Worm (Caenorhabditis elegans) whole organism, L4 larva: Measurements from ENCODE around the gene Y116A8B.1.

Source experiments
- D1046.2 ChIP-seq: fragments of 200-800 bp; sonication (Bioruptor generic); IDR thresholded peaks from 2 replicates; pipeline ENCODE4 v1.3.6; 2022; ENCODE audit warnings: missing genetic modification characterization, missing compliant biosample characterization
- F26F4.8 ChIP-seq: fragments of 200-800 bp; sonication (Bioruptor generic); conservative IDR thresholded peaks from 2 replicates; pipeline ENCODE4 v1.3.6; 2022; ENCODE audit warnings: missing genetic modification characterization, missing compliant biosample characterization
- F49E8.2 ChIP-seq: sonication (generic microtip); optimal IDR thresholded peaks from 2 replicates; lab custom pipeline; 2016; ENCODE audit warnings: missing compliant biosample characterization, mild to moderate bottlenecking, missing genetic modification characterization, borderline replicate concordance
- T26A8.4 ChIP-seq: fragments of 200-800 bp; sonication (Bioruptor generic); IDR thresholded peaks from 2 replicates; pipeline ENCODE4 v1.3.6; 2022; ENCODE audit warnings: missing genetic modification characterization, missing compliant biosample characterization
- Y105C5A.15 ChIP-seq: fragments of 200-800 bp; sonication (Bioruptor generic); IDR thresholded peaks from 2 replicates; pipeline ENCODE4 v1.3.6; 2022; ENCODE audit warnings: missing genetic modification characterization, missing compliant biosample characterization
- Y48G9A.11 ChIP-seq: fragments of 200-800 bp; sonication (Bioruptor generic); IDR thresholded peaks from 2 replicates; pipeline ENCODE4 v1.3.6; 2022; ENCODE audit warnings: missing genetic modification reagents, missing genetic modification characterization, missing compliant biosample characterization
- ZK337.2 ChIP-seq: fragments of 200-800 bp; sonication (Bioruptor generic); IDR thresholded peaks from 2 replicates; pipeline ENCODE4 v1.3.6; 2022; ENCODE audit warnings: missing genetic modification reagents, missing genetic modification characterization, missing compliant biosample characterization
- aly-2 ChIP-seq: sonication (generic microtip); optimal IDR thresholded peaks from 2 replicates; lab custom pipeline; 2018; ENCODE audit warnings: missing biosample characterization, missing genetic modification characterization
- ama-1 ChIP-seq: fragments of 150-350 bp; optimal IDR thresholded peaks from 2 replicates; lab custom pipeline; 2014; ENCODE audit warnings: inconsistent platforms, mixed read lengths
- arid-1 ChIP-seq: fragments of 200-800 bp; sonication (Bioruptor generic); conservative IDR thresholded peaks from 2 replicates; pipeline ENCODE4 v1.3.6; 2022; ENCODE audit warnings: missing genetic modification reagents, missing genetic modification characterization, missing compliant biosample characterization
- ceh-28 ChIP-seq: fragments of 150-350 bp; optimal IDR thresholded peaks from 2 replicates; lab custom pipeline; 2014; ENCODE audit warnings: missing biosample characterization, missing genetic modification reagents, missing genetic modification characterization
- ceh-32 ChIP-seq: sonication (generic microtip); optimal IDR thresholded peaks from 2 replicates; lab custom pipeline; 2016; ENCODE audit warnings: mild to moderate bottlenecking, missing genetic modification characterization, missing compliant biosample characterization; ENCODE audit not compliant: poor library complexity
- ceh-82 ChIP-seq: sonication (generic microtip); optimal IDR thresholded peaks from 2 replicates; lab custom pipeline; 2017; ENCODE audit warnings: missing biosample characterization, missing genetic modification characterization
- daf-12 ChIP-seq: fragments of 150-350 bp; optimal IDR thresholded peaks from 2 replicates; lab custom pipeline; 2014; ENCODE audit warnings: missing biosample characterization, missing genetic modification reagents, missing genetic modification characterization
- daf-16 ChIP-seq, 3 experiments: sonication (generic microtip); optimal IDR thresholded peaks; 2 replicates each; lab custom pipeline; 2016 to 2017; ENCODE audit warnings: missing genetic modification characterization in 3 of 3, missing genetic modification reagents in 3 of 3, mild to moderate bottlenecking in 2 of 3, missing compliant biosample characterization in 2 of 3, missing biosample characterization in 1 of 3, moderate library complexity in 1 of 3
- daf-8 ChIP-seq: fragments of 200-800 bp; sonication (Bioruptor generic); IDR thresholded peaks from 2 replicates; pipeline ENCODE4 v1.3.6; 2022; ENCODE audit warnings: missing genetic modification characterization, missing compliant biosample characterization
- dmd-8 ChIP-seq: fragments of 200-800 bp; sonication (Bioruptor generic); IDR thresholded peaks from 2 replicates; pipeline ENCODE4 v1.3.6; 2022; ENCODE audit warnings: missing genetic modification characterization, missing compliant biosample characterization
- dve-1 ChIP-seq: sonication (generic microtip); optimal IDR thresholded peaks from 2 replicates; lab custom pipeline; 2017; ENCODE audit warnings: antibody characterized with exemption, mild to moderate bottlenecking, missing genetic modification characterization, missing compliant biosample characterization; ENCODE audit not compliant: insufficient read depth
- egl-27 ChIP-seq: sonication (generic microtip); optimal IDR thresholded peaks from 3 replicates; lab custom pipeline; 2017; ENCODE audit warnings: missing biosample characterization, missing genetic modification reagents, missing genetic modification characterization
- fos-1 ChIP-seq: fragments of 150-350 bp; optimal IDR thresholded peaks from 2 replicates; lab custom pipeline; 2014; ENCODE audit warnings: missing biosample characterization, missing genetic modification characterization
- gei-8 ChIP-seq: fragments of 200-800 bp; sonication (Bioruptor generic); optimal IDR thresholded peaks from 2 replicates; lab custom pipeline; 2018; ENCODE audit warnings: mild to moderate bottlenecking, missing genetic modification characterization, missing compliant biosample characterization
- hmg-1.1 ChIP-seq: fragments of 200-800 bp; sonication (Bioruptor generic); IDR thresholded peaks from 2 replicates; pipeline ENCODE4 v1.3.6; 2022; ENCODE audit warnings: missing genetic modification reagents, missing genetic modification characterization, missing compliant biosample characterization
- jun-1 ChIP-seq: fragments of 150-350 bp; optimal IDR thresholded peaks from 2 replicates; lab custom pipeline; 2014; ENCODE audit warnings: missing biosample characterization, missing genetic modification reagents, missing genetic modification characterization
- lin-13 ChIP-seq: fragments of 150-350 bp; optimal IDR thresholded peaks from 2 replicates; lab custom pipeline; 2014; ENCODE audit warnings: missing biosample characterization, missing genetic modification reagents, missing genetic modification characterization
- lin-15B ChIP-seq: fragments of 150-350 bp; sonication (generic microtip); optimal IDR thresholded peaks from 3 replicates; lab custom pipeline; 2014; ENCODE audit warnings: missing biosample characterization, missing genetic modification characterization
- lin-38 ChIP-seq: fragments of 200-800 bp; sonication (Bioruptor generic); IDR thresholded peaks from 2 replicates; pipeline ENCODE4 v1.3.6; 2022; ENCODE audit warnings: missing genetic modification reagents, missing genetic modification characterization, missing compliant biosample characterization
- lin-39 ChIP-seq: fragments of 150-350 bp; optimal IDR thresholded peaks from 2 replicates; lab custom pipeline; 2014; ENCODE audit warnings: missing biosample characterization, missing genetic modification reagents, missing genetic modification characterization
- madf-9 ChIP-seq: fragments of 200-800 bp; sonication (Bioruptor generic); conservative IDR thresholded peaks from 2 replicates; pipeline ENCODE4 v1.3.6; 2022; ENCODE audit warnings: missing genetic modification reagents, missing genetic modification characterization, missing compliant biosample characterization
- mdl-1 ChIP-seq, 2 experiments: fragments of 150-350 bp in 1 of 2; sonication (generic microtip) in 1 of 2; optimal IDR thresholded peaks; 2 replicates each; lab custom pipeline; 2014 to 2017; ENCODE audit warnings: missing biosample characterization in 2 of 2, missing genetic modification characterization in 2 of 2
- mdt-29 ChIP-seq: fragments of 200-800 bp; sonication (Bioruptor generic); IDR thresholded peaks from 2 replicates; pipeline ENCODE4 v1.3.6; 2022; ENCODE audit warnings: missing genetic modification reagents, missing genetic modification characterization, missing compliant biosample characterization
- mxl-3 ChIP-seq: fragments of 200-800 bp; sonication (Bioruptor generic); optimal IDR thresholded peaks from 2 replicates; lab custom pipeline; 2018; ENCODE audit warnings: mild to moderate bottlenecking, missing genetic modification characterization, missing compliant biosample characterization
- nhr-111 ChIP-seq: fragments of 200-800 bp; sonication (Bioruptor generic); optimal IDR thresholded peaks from 2 replicates; lab custom pipeline; 2018; ENCODE audit warnings: mild to moderate bottlenecking, missing genetic modification characterization, missing compliant biosample characterization
- nhr-25 ChIP-seq: sonication (generic microtip); optimal IDR thresholded peaks from 2 replicates; lab custom pipeline; 2017; ENCODE audit warnings: missing genetic modification characterization, mild to moderate bottlenecking, missing compliant biosample characterization, antibody characterized with exemption, moderate library complexity, borderline replicate concordance; ENCODE audit not compliant: insufficient read depth
- nhr-28 ChIP-seq: fragments of 150-350 bp; optimal IDR thresholded peaks from 2 replicates; lab custom pipeline; 2014; ENCODE audit warnings: missing biosample characterization, missing genetic modification characterization
- nhr-6 ChIP-seq: fragments of 150-350 bp; optimal IDR thresholded peaks from 2 replicates; lab custom pipeline; 2014; ENCODE audit warnings: missing biosample characterization, missing genetic modification characterization
- nhr-77 ChIP-seq: fragments of 150-350 bp; optimal IDR thresholded peaks from 2 replicates; lab custom pipeline; 2014; ENCODE audit warnings: missing biosample characterization, missing genetic modification characterization
- rbr-2 ChIP-seq: sonication (generic microtip); optimal IDR thresholded peaks from 2 replicates; lab custom pipeline; 2016; ENCODE audit warnings: missing genotype, missing genetic modification characterization, missing compliant biosample characterization
- sdz-12 ChIP-seq: fragments of 200-800 bp; sonication (Bioruptor generic); optimal IDR thresholded peaks from 2 replicates; lab custom pipeline; 2018; ENCODE audit warnings: mild to moderate bottlenecking, missing genetic modification characterization, missing compliant biosample characterization
- set-16 ChIP-seq: fragments of 200-800 bp; sonication (Bioruptor generic); IDR thresholded peaks from 2 replicates; pipeline ENCODE4 v1.3.6; 2022; ENCODE audit warnings: missing genetic modification reagents, missing genetic modification characterization, missing compliant biosample characterization
- snpc-4 ChIP-seq: fragments of 150-350 bp; optimal IDR thresholded peaks from 2 replicates; lab custom pipeline; 2014; ENCODE audit warnings: missing biosample characterization, missing genetic modification characterization
- spr-3 ChIP-seq: fragments of 200-800 bp; sonication (Bioruptor generic); optimal IDR thresholded peaks from 2 replicates; lab custom pipeline; 2018; ENCODE audit warnings: mild to moderate bottlenecking, missing genetic modification characterization, missing compliant biosample characterization
- tag-97 ChIP-seq: fragments of 200-800 bp; sonication (Bioruptor generic); IDR thresholded peaks from 2 replicates; pipeline ENCODE4 v1.3.6; 2022; ENCODE audit warnings: missing genetic modification characterization, missing compliant biosample characterization
- unc-130 ChIP-seq: sonication (generic microtip); optimal IDR thresholded peaks from 2 replicates; lab custom pipeline; 2016; ENCODE audit warnings: missing genetic modification reagents, missing genetic modification characterization, missing compliant biosample characterization
- unc-39 ChIP-seq: sonication (generic microtip); optimal IDR thresholded peaks from 2 replicates; lab custom pipeline; 2017; ENCODE audit warnings: missing biosample characterization, missing genetic modification characterization
- unc-62 ChIP-seq, 3 experiments: fragments of 150-350 bp in 1 of 3; sonication (generic microtip); optimal IDR thresholded peaks in 2 of 3; peaks in 1 of 3; 1 replicate in 1 of 3; 2 replicates in 2 of 3; lab custom pipeline; 2014 to 2017; ENCODE audit warnings: missing biosample characterization in 3 of 3, missing genetic modification characterization in 3 of 3, missing genetic modification reagents in 3 of 3, missing genotype in 1 of 3
- zfp-2 ChIP-seq: sonication (generic microtip); optimal IDR thresholded peaks from 2 replicates; lab custom pipeline; 2016; ENCODE audit warnings: mild to moderate bottlenecking, missing genetic modification characterization, missing compliant biosample characterization
- zfp-3 ChIP-seq: fragments of 200-800 bp; sonication (Bioruptor generic); conservative IDR thresholded peaks from 2 replicates; pipeline ENCODE4 v1.3.6; 2022; ENCODE audit warnings: missing genetic modification reagents, missing genetic modification characterization, missing compliant biosample characterization
- zip-11 ChIP-seq: fragments of 200-800 bp; sonication (Bioruptor generic); IDR thresholded peaks from 2 replicates; pipeline ENCODE4 v1.3.6; 2022; ENCODE audit warnings: missing genetic modification characterization, missing compliant biosample characterization
- zip-2 ChIP-seq: fragments of 150-350 bp; optimal IDR thresholded peaks from 2 replicates; lab custom pipeline; 2014; ENCODE audit warnings: missing biosample characterization, missing genetic modification characterization
- ztf-7 ChIP-seq: fragments of 150-350 bp; optimal IDR thresholded peaks from 2 replicates; lab custom pipeline; 2014; ENCODE audit warnings: missing biosample characterization, missing genetic modification characterization

Gene Y116A8B.1

ce11 chrIV:17249691-17250181 lies 33.6 kb downstream of the Y116A8B.1 start, which contains the start of gene eelo-2 (continued):
- TF ChIP-seq daf-8 (no peak), unc-130 (GFP tag; lab: Kevin White, UChicago) (peak; percentile 93), hmg-1.1 (GFP tag; lab: Robert Waterston, UW) (peak; percentile 97), daf-12 (tag; lab: Kevin White, UChicago) (no peak), zip-2 (tag; lab: Kevin White, UChicago) (peak; percentile 73), lin-38 (GFP tag; lab: Robert Waterston, UW) (peak; percentile 100), arid-1 (GFP tag; lab: Robert Waterston, UW) (peak; percentile 97), ceh-82 (tag; lab: Kevin White, UChicago) (peak; percentile 62), unc-39 (tag; lab: Kevin White, UChicago) (no peak), ztf-7 (peak; percentile 90), ZK337.2 (GFP tag; lab: Robert Waterston, UW) (peak; percentile 70; the same call in 1 of the 2 replicates), zip-11 (no peak), Y48G9A.11 (peak; percentile 75), zfp-2 (tag; lab: Kevin White, UChicago) (peak; percentile 84), D1046.2 (GFP tag; lab: Robert Waterston, UW) (peak; percentile 89), lin-15B (tag; lab: Kevin White, UChicago) (peak; percentile 96), dve-1 (peak; percentile 99), aly-2 (tag; lab: Kevin White, UChicago) (no peak), nhr-28 (tag; lab: Kevin White, UChicago) (peak; percentile 91), Y105C5A.15 (GFP tag; lab: Robert Waterston, UW) (0 out of 2 replicates have a peak, but pooled peaks have one; percentile 19), nhr-77 (tag; lab: Kevin White, UChicago) (peak; percentile 98), tag-97 (GFP tag; lab: Robert Waterston, UW) (no peak), T26A8.4 (GFP tag; lab: Robert Waterston, UW) (peak; percentile 98), F26F4.8 (no peak), lin-13 (peak; percentile 97), set-16 (peak; percentile 68), gei-8 (GFP tag; lab: Kevin White, UChicago) (no peak), mdt-29 (GFP tag; lab: Robert Waterston, UW) (peak; percentile 96), ceh-28 (tag; lab: Kevin White, UChicago) (no peak), mdl-1 (tag; optimal IDR thresholded peaks at IDR 0.05; lab: Kevin White, UChicago) (peak in 1 of 2 experiments; percentile 79), nhr-111 (GFP tag; lab: Kevin White, UChicago) (no peak), mxl-3 (GFP tag; lab: Kevin White, UChicago) (peak; percentile 88), lin-39 (tag; lab: Kevin White, UChicago) (peak; percentile 52), egl-27 (tag; lab: Kevin White, UChicago) (peak; percentile 33), ama-1 (lab: Kevin White, UChicago) (peak; percentile 62), jun-1 (peak; percentile 94), sdz-12 (GFP tag; lab: Kevin White, UChicago) (no peak), zfp-3 (GFP tag; lab: Robert Waterston, UW) (peak; percentile 97), rbr-2 (tag; lab: Kevin White, UChicago) (peak; percentile 98), spr-3 (GFP tag; lab: Kevin White, UChicago) (peak; percentile 96), daf-16 (GFP tag; optimal IDR thresholded peaks at IDR 0.05; lab: Kevin White, UChicago) (peak; percentile 66 to 91), daf-16 (tag; optimal IDR thresholded peaks at IDR 0.05; lab: Kevin White, UChicago) (peak; percentile 80), unc-62 (GFP tag; optimal IDR thresholded peaks at IDR 0.05 in 1 of 2; lab: Kevin White, UChicago) (peak in 1 of 2 experiments; percentile 99), unc-62 (tag; optimal IDR thresholded peaks at IDR 0.05; lab: Kevin White, UChicago) (no peak), dmd-8 (GFP tag; lab: Robert Waterston, UW) (0 out of 2 replicates have a peak, but pooled peaks have one; percentile 13), madf-9 (peak; percentile 92), nhr-6 (peak; percentile 99), fos-1 (tag; lab: Kevin White, UChicago) (peak; percentile 68), ceh-32 (tag; lab: Kevin White, UChicago) (peak; percentile 75), F49E8.2 (tag; lab: Kevin White, UChicago) (peak; percentile 96), snpc-4 (tag; lab: Kevin White, UChicago) (peak; percentile 34), nhr-25 (tag; lab: Kevin White, UChicago) (peak; percentile 96)
